Worm (Caenorhabditis elegans) whole organism, early embryonic: ENCODE measurements around the gene msra-1.

Experiments
- ama-1 ChIP-seq: fragments of 150-350 bp; optimal IDR thresholded peaks from 2 replicates; lab custom pipeline; 2014
- ets-7 ChIP-seq: sonication (generic microtip); optimal IDR thresholded peaks from 2 replicates; lab custom pipeline; 2016; ENCODE audit warnings: missing genotype, missing genetic modification characterization, missing compliant biosample characterization
- pes-1 ChIP-seq: fragments of 200-800 bp; sonication (Bioruptor generic); IDR thresholded peaks from 2 replicates; pipeline ENCODE4 v1.3.6; 2022; ENCODE audit warnings: missing genetic modification reagents, missing genetic modification characterization, missing compliant biosample characterization
- tra-4 ChIP-seq: sonication (generic microtip); optimal IDR thresholded peaks from 2 replicates; lab custom pipeline; 2017; ENCODE audit warnings: missing genetic modification characterization, missing compliant biosample characterization

DNA sequence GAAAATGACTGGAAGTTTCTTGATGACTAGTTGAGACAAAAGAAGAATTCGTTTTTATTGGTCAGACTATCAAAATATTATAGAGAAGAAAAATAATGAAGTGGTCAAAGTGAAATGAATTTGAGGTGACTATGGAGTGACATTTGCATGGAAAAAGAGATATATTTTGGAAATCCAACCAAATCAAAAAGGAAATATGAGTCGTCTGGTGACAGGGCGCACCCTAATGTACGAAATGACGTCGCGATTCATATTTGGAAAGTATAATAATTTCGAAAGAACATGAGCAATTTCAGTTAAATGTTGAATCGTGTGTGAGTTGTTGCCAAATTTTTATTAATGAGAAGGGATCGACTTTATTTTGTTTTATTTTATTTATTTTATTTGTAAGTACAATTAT is 46.4 kb downstream of the msra-1 start, which contains the start of gene F21D12.2:
- TF ChIP-seq ama-1 (lab: Kevin White, UChicago) (no peak), tra-4 (tag; lab: Kevin White, UChicago) (no peak), ets-7 (tag; lab: Kevin White, UChicago) (no peak), pes-1 (GFP tag; lab: Robert Waterston, UW) (no peak)
